Worm (Caenorhabditis elegans) whole organism, late embryonic: ENCODE results near the gene C07A9.5.

Experiments used
- ama-1 ChIP-seq: fragments of 150-350 bp; optimal IDR thresholded peaks from 2 replicates; lab custom pipeline; 2014
- ceh-31 ChIP-seq: sonication (generic microtip); optimal IDR thresholded peaks from 2 replicates; lab custom pipeline; 2016; ENCODE audit warnings: missing genetic modification characterization, missing compliant biosample characterization
- dmd-4 ChIP-seq: sonication (generic microtip); optimal IDR thresholded peaks from 2 replicates; lab custom pipeline; 2016; ENCODE audit warnings: borderline replicate concordance, missing genetic modification characterization, missing compliant biosample characterization
- pha-4 ChIP-seq: fragments of 150-350 bp; optimal IDR thresholded peaks from 2 replicates; lab custom pipeline; 2018; ENCODE audit warnings: missing biosample characterization, missing genetic modification reagents, missing genetic modification characterization

- TF ChIP-seq ceh-31 (no peak), ama-1 (lab: Kevin White, UChicago) (no peak), pha-4 (tag; lab: Kevin White, UChicago) (no peak), dmd-4 (tag; lab: Kevin White, UChicago) (no peak)
Observed at ce11 chrIII:9666668-9667067, 16.0 kb downstream of the C07A9.5 start.
